Worm (Caenorhabditis elegans) whole organism, L1 larva: ENCODE measurements around the gene C33C12.7.

ENCODE experiments used
- ceh-82 ChIP-seq, 3 experiments: fragments of 150-350 bp in 1 of 3; sonication (generic microtip) in 2 of 3; optimal IDR thresholded peaks; 2 replicates each; lab custom pipeline; 2014 to 2017; ENCODE audit warnings: missing biosample characterization in 3 of 3, missing genetic modification characterization in 3 of 3
- dpl-1 ChIP-seq, 3 experiments: fragments of 150-350 bp in 2 of 3; sonication (generic microtip) in 1 of 3; optimal IDR thresholded peaks; 2 replicates each; lab custom pipeline; 2014 to 2017; ENCODE audit warnings: missing biosample characterization in 3 of 3, missing genetic modification characterization in 3 of 3, missing genetic modification reagents in 3 of 3
- egl-27 ChIP-seq, 2 experiments: fragments of 150-350 bp in 1 of 2; sonication (generic microtip); optimal IDR thresholded peaks; 3 replicates each; lab custom pipeline; 2017 to 2018; ENCODE audit warnings: missing biosample characterization in 2 of 2, missing genetic modification characterization in 2 of 2, missing genetic modification reagents in 2 of 2
- elt-2 ChIP-seq: sonication (generic microtip); optimal IDR thresholded peaks from 2 replicates; lab custom pipeline; 2016; ENCODE audit warnings: missing genetic modification characterization, mild to moderate bottlenecking, inconsistent platforms, missing compliant biosample characterization, missing genetic modification reagents
- ets-5 ChIP-seq: fragments of 200-800 bp; sonication (Bioruptor generic); IDR thresholded peaks from 2 replicates; pipeline ENCODE4 v1.3.6; 2022; ENCODE audit warnings: missing genetic modification characterization, missing compliant biosample characterization
- fkh-8 ChIP-seq: sonication (generic microtip); optimal IDR thresholded peaks from 2 replicates; lab custom pipeline; 2016; ENCODE audit warnings: mild to moderate bottlenecking, missing genetic modification characterization, missing compliant biosample characterization
- grh-1 ChIP-seq: fragments of 200-800 bp; sonication (Bioruptor generic); IDR thresholded peaks from 2 replicates; pipeline ENCODE4 v1.3.6; 2022; ENCODE audit warnings: missing genetic modification reagents, missing genetic modification characterization, missing compliant biosample characterization
- lsy-2 ChIP-seq, 2 experiments: fragments of 150-350 bp; optimal IDR thresholded peaks; 2 replicates each; lab custom pipeline; 2014; ENCODE audit warnings: missing biosample characterization in 2 of 2, missing genetic modification characterization in 2 of 2
- nhr-11 ChIP-seq: fragments of 150-350 bp; optimal IDR thresholded peaks from 2 replicates; lab custom pipeline; 2014; ENCODE audit warnings: missing biosample characterization, missing genetic modification characterization
- nhr-77 ChIP-seq: fragments of 150-350 bp; optimal IDR thresholded peaks from 2 replicates; lab custom pipeline; 2014; ENCODE audit warnings: missing biosample characterization, missing genetic modification characterization
- sox-4 ChIP-seq: sonication (generic microtip); optimal IDR thresholded peaks from 2 replicates; lab custom pipeline; 2016; ENCODE audit warnings: missing genetic modification characterization, missing compliant biosample characterization
- unc-130 ChIP-seq: fragments of 150-350 bp; optimal IDR thresholded peaks from 2 replicates; lab custom pipeline; 2017; ENCODE audit warnings: missing biosample characterization, missing genetic modification characterization, inconsistent platforms

DNA sequence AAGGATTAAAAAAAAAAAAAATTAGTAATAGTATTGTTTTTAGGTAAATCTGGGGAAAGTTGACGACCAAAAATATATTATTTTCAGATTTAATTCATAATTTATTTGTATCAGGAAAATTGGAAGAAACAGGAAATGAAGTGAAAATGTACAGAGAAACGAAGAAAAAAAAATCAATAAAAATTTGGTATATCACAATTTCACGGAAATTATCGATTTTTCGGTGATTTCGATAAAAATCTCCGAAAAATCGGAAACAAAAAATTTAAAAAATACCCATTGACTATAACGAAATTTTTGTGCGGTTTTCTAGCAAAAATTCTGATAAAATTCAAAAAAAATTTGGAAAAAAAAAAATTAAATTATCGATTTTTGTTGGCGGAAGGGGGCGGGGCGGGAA lies 17.0 kb upstream of the C33C12.7 start:
- no peak for TF ChIP-seq nhr-77 (tag; lab: Kevin White, UChicago)
- TF ChIP-seq lsy-2 (tag; optimal IDR thresholded peaks at IDR 0.05; lab: Kevin White, UChicago), result no peak
- no peak for TF ChIP-seq egl-27 (tag; optimal IDR thresholded peaks at IDR 0.05; lab: Kevin White, UChicago)
- no peak for TF ChIP-seq ceh-82 (tag; optimal IDR thresholded peaks at IDR 0.05; lab: Kevin White, UChicago)
- TF ChIP-seq nhr-11 (tag; lab: Kevin White, UChicago), result no peak
- TF ChIP-seq grh-1 (GFP tag; lab: Robert Waterston, UW), result no peak
- no peak for TF ChIP-seq sox-4 (tag; lab: Kevin White, UChicago)
- TF ChIP-seq elt-2 (tag; lab: Kevin White, UChicago), result no peak
- no peak for TF ChIP-seq ets-5 (GFP tag; lab: Robert Waterston, UW)
- TF ChIP-seq dpl-1 (GFP tag; optimal IDR thresholded peaks at IDR 0.05; lab: Kevin White, UChicago), result no peak
- TF ChIP-seq unc-130 (tag; lab: Kevin White, UChicago), result no peak
- TF ChIP-seq fkh-8 (tag; lab: Kevin White, UChicago), result no peak
